Worm (Caenorhabditis elegans) whole organism, young adult: ENCODE measurements around the gene srd-4.

Experiments used
- B0336.3 ChIP-seq: fragments of 200-800 bp; sonication (Bioruptor generic); IDR thresholded peaks from 2 replicates; pipeline ENCODE4 v1.3.6; 2022; ENCODE audit warnings: missing genetic modification characterization, missing compliant biosample characterization
- F23B12.7 ChIP-seq: sonication (generic microtip); optimal IDR thresholded peaks from 2 replicates; lab custom pipeline; 2017; ENCODE audit warnings: missing genetic modification characterization, mild to moderate bottlenecking, missing compliant biosample characterization, antibody characterized with exemption, moderate library complexity; ENCODE audit not compliant: insufficient read depth
- F37B4.10 ChIP-seq: fragments of 200-800 bp; sonication (Bioruptor generic); IDR thresholded peaks from 2 replicates; pipeline ENCODE4 v1.3.6; 2022; ENCODE audit warnings: missing genetic modification characterization, missing compliant biosample characterization
- F49E8.2 ChIP-seq: sonication (generic microtip); optimal IDR thresholded peaks from 3 replicates; lab custom pipeline; 2017; ENCODE audit warnings: missing genetic modification characterization, mild to moderate bottlenecking, missing compliant biosample characterization, antibody characterized with exemption, moderate library complexity; ENCODE audit not compliant: insufficient read depth
- Y53G8AR.9 ChIP-seq: fragments of 200-800 bp; sonication (Bioruptor generic); conservative IDR thresholded peaks from 2 replicates; pipeline ENCODE4 v1.3.6; 2022; ENCODE audit warnings: missing genetic modification reagents, missing genetic modification characterization, missing compliant biosample characterization
- Y56A3A.18 ChIP-seq: fragments of 200-800 bp; sonication (Bioruptor generic); IDR thresholded peaks from 2 replicates; pipeline ENCODE4 v1.3.6; 2022; ENCODE audit warnings: missing genetic modification reagents, missing genetic modification characterization, missing compliant biosample characterization
- Y95B8A.8 ChIP-seq: fragments of 200-800 bp; sonication (Bioruptor generic); IDR thresholded peaks from 2 replicates; pipeline ENCODE4 v1.3.6; 2022; ENCODE audit warnings: missing genetic modification reagents, missing genetic modification characterization, missing compliant biosample characterization
- akir-1 ChIP-seq: fragments of 200-800 bp; sonication (Bioruptor generic); optimal IDR thresholded peaks from 2 replicates; lab custom pipeline; 2018; ENCODE audit warnings: mild to moderate bottlenecking, missing genetic modification characterization, moderate library complexity, missing compliant biosample characterization
- ama-1 ChIP-seq, 3 experiments: fragments of 150-350 bp in 1 of 3; sonication (generic microtip) in 2 of 3; optimal IDR thresholded peaks; 2 replicates each; lab custom pipeline; 2014 to 2018; ENCODE audit warnings: missing biosample characterization in 2 of 3, missing genetic modification characterization in 2 of 3, missing genetic modification reagents in 2 of 3
- atf-7 ChIP-seq: sonication (generic microtip); optimal IDR thresholded peaks from 2 replicates; lab custom pipeline; 2017; ENCODE audit warnings: mild to moderate bottlenecking, missing genetic modification characterization, missing compliant biosample characterization
- athp-1 ChIP-seq: sonication (generic microtip); optimal IDR thresholded peaks from 2 replicates; lab custom pipeline; 2017; ENCODE audit warnings: mild to moderate bottlenecking, missing genetic modification characterization, missing compliant biosample characterization
- attf-3 ChIP-seq: fragments of 200-800 bp; sonication (Bioruptor generic); conservative IDR thresholded peaks from 2 replicates; pipeline ENCODE4 v1.3.6; 2022; ENCODE audit warnings: missing genetic modification reagents, missing genetic modification characterization, missing compliant biosample characterization
- attf-6 ChIP-seq: fragments of 200-800 bp; sonication (Bioruptor generic); IDR thresholded peaks from 2 replicates; pipeline ENCODE4 v1.3.6; 2022; ENCODE audit warnings: missing genetic modification reagents, missing genetic modification characterization, missing compliant biosample characterization
- ceh-100 ChIP-seq: fragments of 200-800 bp; sonication (Bioruptor generic); IDR thresholded peaks from 2 replicates; pipeline ENCODE4 v1.3.6; 2022; ENCODE audit warnings: missing genetic modification reagents, missing genetic modification characterization, missing compliant biosample characterization
- chd-7 ChIP-seq: sonication (generic microtip); optimal IDR thresholded peaks from 2 replicates; lab custom pipeline; 2016; ENCODE audit warnings: mild to moderate bottlenecking, missing genetic modification characterization, moderate library complexity, missing compliant biosample characterization
- dpl-1 ChIP-seq: fragments of 150-350 bp; optimal IDR thresholded peaks from 2 replicates; lab custom pipeline; 2014; ENCODE audit warnings: missing biosample characterization, missing genetic modification reagents, missing genetic modification characterization
- hmg-1.2 ChIP-seq: fragments of 200-800 bp; sonication (Bioruptor generic); IDR thresholded peaks from 2 replicates; pipeline ENCODE4 v1.3.6; 2022; ENCODE audit warnings: missing genetic modification reagents, missing genetic modification characterization, missing compliant biosample characterization
- let-607 ChIP-seq, 2 experiments: fragments of 200-800 bp in 1 of 2; sonication (Bioruptor generic) in 1 of 2; sonication (generic microtip) in 1 of 2; optimal IDR thresholded peaks; 2 replicates each; lab custom pipeline; 2016 to 2018; ENCODE audit warnings: mild to moderate bottlenecking in 2 of 2, missing compliant biosample characterization in 2 of 2, missing genetic modification characterization in 2 of 2, moderate library complexity in 2 of 2, missing genotype in 1 of 2
- lin-35 ChIP-seq, 3 experiments: fragments of 150-350 bp in 2 of 3; sonication (generic microtip) in 1 of 3; optimal IDR thresholded peaks; 2 replicates each; lab custom pipeline; 2014 to 2018; ENCODE audit warnings: missing biosample characterization in 3 of 3, missing genetic modification characterization in 3 of 3, missing genetic modification reagents in 3 of 3
- lsl-1 ChIP-seq: fragments of 200-800 bp; sonication (Bioruptor generic); optimal IDR thresholded peaks from 2 replicates; lab custom pipeline; 2018; ENCODE audit warnings: mild to moderate bottlenecking, missing genetic modification characterization, moderate library complexity, missing compliant biosample characterization
- madf-6 ChIP-seq: fragments of 200-800 bp; sonication (Bioruptor generic); IDR thresholded peaks from 2 replicates; pipeline ENCODE4 v1.3.6; 2022; ENCODE audit warnings: missing genetic modification reagents, missing genetic modification characterization, missing compliant biosample characterization
- nfyb-1 ChIP-seq: fragments of 200-800 bp; sonication (Bioruptor generic); IDR thresholded peaks from 2 replicates; pipeline ENCODE4 v1.3.6; 2022; ENCODE audit warnings: missing genetic modification reagents, missing genetic modification characterization, missing compliant biosample characterization
- nhr-120 ChIP-seq: fragments of 200-800 bp; sonication (Bioruptor generic); IDR thresholded peaks from 2 replicates; pipeline ENCODE4 v1.3.6; 2022; ENCODE audit warnings: missing genetic modification characterization, missing compliant biosample characterization
- pbrm-1 ChIP-seq: fragments of 200-800 bp; sonication (Bioruptor generic); IDR thresholded peaks from 2 replicates; pipeline ENCODE4 v1.3.6; 2022; ENCODE audit warnings: missing genetic modification reagents, missing genetic modification characterization, missing compliant biosample characterization
- sea-2 ChIP-seq: fragments of 200-800 bp; sonication (Bioruptor generic); IDR thresholded peaks from 2 replicates; pipeline ENCODE4 v1.3.6; 2022; ENCODE audit warnings: missing genetic modification characterization, missing compliant biosample characterization
- tlf-1 ChIP-seq: fragments of 200-800 bp; sonication (Bioruptor generic); optimal IDR thresholded peaks from 2 replicates; lab custom pipeline; 2018; ENCODE audit warnings: mild to moderate bottlenecking, missing genetic modification characterization, missing compliant biosample characterization
- ztf-25 ChIP-seq: fragments of 200-800 bp; sonication (Bioruptor generic); IDR thresholded peaks from 2 replicates; pipeline ENCODE4 v1.3.6; 2022; ENCODE audit warnings: missing genetic modification reagents, missing genetic modification characterization, missing compliant biosample characterization
- ztf-6 ChIP-seq: fragments of 200-800 bp; sonication (Bioruptor generic); IDR thresholded peaks from 2 replicates; pipeline ENCODE4 v1.3.6; 2022; ENCODE audit warnings: missing genetic modification reagents, missing genetic modification characterization, missing compliant biosample characterization

The srd-4 gene

DNA sequence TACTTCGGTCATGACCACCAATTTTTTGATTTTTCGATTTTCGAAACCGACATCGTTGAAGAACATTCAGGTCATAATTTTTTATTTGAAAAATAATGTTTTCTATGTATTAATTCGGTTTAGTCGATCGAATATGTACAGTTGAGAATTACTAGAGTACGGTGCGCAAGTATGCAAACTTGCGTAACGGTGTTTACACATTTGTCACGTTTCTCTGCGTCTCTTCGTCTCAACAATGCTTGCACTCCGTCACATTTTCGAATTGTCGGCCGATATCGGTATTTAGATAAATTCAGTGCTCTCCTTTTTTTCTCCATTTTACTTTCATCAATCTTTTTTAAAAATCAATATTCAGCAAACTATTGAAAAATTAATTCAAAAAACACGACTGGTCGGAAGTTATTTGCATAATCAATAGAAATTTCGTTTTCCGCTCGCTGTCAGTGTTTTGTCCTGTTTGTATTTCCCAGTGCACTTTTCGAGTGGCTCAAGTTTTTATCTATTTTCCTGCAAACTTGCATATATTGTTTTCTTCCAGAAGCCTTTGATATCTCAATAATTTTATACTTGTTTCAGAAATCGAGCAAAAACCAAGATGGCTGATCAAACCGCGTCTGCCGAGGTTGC lies 6.3 kb downstream of the srd-4 start, which contains the start of gene dpy-30 (continued):
- peak; percentile 67 for TF ChIP-seq attf-3 (GFP tag; lab: Robert Waterston, UW)
- no peak for TF ChIP-seq chd-7
- peak; percentile 62 for TF ChIP-seq lsl-1 (GFP tag; lab: Kevin White, UChicago)

DNA sequence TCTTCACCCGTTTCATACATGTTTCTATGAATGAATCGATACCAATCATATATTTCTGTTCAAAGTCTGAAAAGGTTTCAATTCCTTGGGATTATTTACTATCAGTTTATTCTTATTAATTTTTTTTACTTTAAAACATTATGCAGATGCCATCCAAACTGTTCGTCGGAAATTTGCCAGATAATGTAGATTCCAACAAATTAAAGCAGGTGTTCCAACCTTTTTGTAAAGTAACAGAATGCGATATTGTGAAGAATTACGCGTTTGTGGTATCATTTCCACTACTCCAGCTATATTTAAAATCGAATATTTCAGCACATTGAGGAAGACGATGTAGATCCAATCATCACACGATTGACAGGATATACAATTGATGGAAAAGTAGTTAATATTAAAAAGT lies 7.4 kb downstream of the srd-4 start, which contains the start of gene rnp-1:
rnp-1 (plus strand) TSS at position 145 of the 400 bp plus-strand sequence.
- TF ChIP-seq atf-7 (tag; lab: Kevin White, UChicago): no peak
- 0 out of 2 replicates have a peak, but pooled peaks have one; percentile 23 for TF ChIP-seq ceh-100 (GFP tag; lab: Robert Waterston, UW)
- TF ChIP-seq F49E8.2 (tag; lab: Kevin White, UChicago): peak; percentile 16
- no peak for TF ChIP-seq ztf-25 (GFP tag; lab: Robert Waterston, UW)
- no peak for TF ChIP-seq sea-2
- peak; percentile 24 for TF ChIP-seq tlf-1 (GFP tag; lab: Kevin White, UChicago)
- TF ChIP-seq attf-6 (GFP tag; lab: Robert Waterston, UW): 0 out of 2 replicates have a peak, but pooled peaks have one; percentile 11
- peak in 1 of 3 experiments; percentile 4 for TF ChIP-seq lin-35 (GFP tag; optimal IDR thresholded peaks at IDR 0.05; lab: Kevin White, UChicago)
- TF ChIP-seq let-607 (tag; optimal IDR thresholded peaks at IDR 0.05; lab: Kevin White, UChicago): no peak
- peak; percentile 15 for TF ChIP-seq ama-1 (optimal IDR thresholded peaks at IDR 0.05; lab: Kevin White, UChicago)
- peak in 1 of 2 experiments; percentile 72 for TF ChIP-seq ama-1 (GFP tag; optimal IDR thresholded peaks at IDR 0.05; lab: Kevin White, UChicago)
- peak; percentile 58; the same call in 1 of the 2 replicates for TF ChIP-seq B0336.3 (GFP tag; lab: Robert Waterston, UW)
- TF ChIP-seq hmg-1.2 (GFP tag; lab: Robert Waterston, UW): 0 out of 2 replicates have a peak, but pooled peaks have one; percentile 8
- TF ChIP-seq Y53G8AR.9 (GFP tag; lab: Robert Waterston, UW): 0 out of 2 replicates have a peak, but pooled peaks have one; percentile 36
- TF ChIP-seq nfyb-1 (GFP tag; lab: Robert Waterston, UW): peak; percentile 17; the same call in 1 of the 2 replicates
- TF ChIP-seq pbrm-1 (GFP tag; lab: Robert Waterston, UW): 0 out of 2 replicates have a peak, but pooled peaks have one; percentile 29
- 0 out of 2 replicates have a peak, but pooled peaks have one; percentile 10 for TF ChIP-seq Y56A3A.18 (GFP tag; lab: Robert Waterston, UW)

DNA sequence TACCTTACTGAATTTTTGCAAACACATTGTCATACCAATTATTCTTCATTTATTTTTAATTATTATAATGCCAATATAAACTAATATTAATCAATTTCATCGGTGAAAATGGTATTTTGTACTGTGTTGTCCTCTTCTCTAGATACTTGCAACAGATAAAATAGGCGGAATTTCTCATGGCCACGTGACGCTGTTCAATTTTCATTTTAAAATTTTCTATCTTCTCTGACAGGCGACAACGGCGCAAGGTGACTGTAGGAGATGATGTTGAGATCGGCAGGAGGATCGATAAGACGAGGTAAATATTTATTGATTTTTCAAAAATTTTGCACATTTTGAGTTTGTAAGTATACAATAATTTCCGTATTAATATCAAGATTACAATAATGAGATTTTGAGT lies 9.5 kb downstream of the srd-4 start, which contains the start of gene ogdh-2:
ogdh-2 (plus strand) TSS at position 233 of the 400 bp plus-strand sequence.
- TF ChIP-seq Y53G8AR.9 (GFP tag; lab: Robert Waterston, UW) (0 out of 2 replicates have a peak, but pooled peaks have one; percentile 14), akir-1 (GFP tag; lab: Kevin White, UChicago) (no peak), Y95B8A.8 (GFP tag; lab: Robert Waterston, UW) (0 out of 2 replicates have a peak, but pooled peaks have one; percentile 7)

DNA sequence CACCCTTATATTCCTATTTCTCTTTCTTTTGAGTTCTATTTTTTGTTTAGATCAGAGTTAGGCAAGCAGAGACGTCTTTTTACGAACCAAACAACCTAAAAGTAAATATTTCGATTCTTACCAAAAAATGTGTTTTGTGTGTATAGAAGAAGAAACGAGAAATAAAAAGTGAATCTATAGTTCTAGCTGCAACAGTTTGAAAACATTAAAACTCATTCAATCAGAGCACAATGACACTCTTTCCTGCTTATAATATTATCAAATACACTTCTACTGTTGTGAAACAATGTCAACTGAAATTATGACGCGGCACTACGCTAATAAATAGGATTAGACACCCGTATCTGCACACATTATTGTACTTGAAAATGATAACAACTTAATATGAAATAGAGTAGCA lies 11.1 kb downstream of the srd-4 start, which contains the start of gene ZK836.3:
ZK836.3 (minus strand) TSS at position 101 of the 400 bp plus-strand sequence.
- no peak for TF ChIP-seq F23B12.7 (tag; lab: Kevin White, UChicago)
- no peak for TF ChIP-seq ama-1 (optimal IDR thresholded peaks at IDR 0.05; lab: Kevin White, UChicago)
- TF ChIP-seq ama-1 (GFP tag; optimal IDR thresholded peaks at IDR 0.05; lab: Kevin White, UChicago): no peak
- TF ChIP-seq dpl-1 (GFP tag; lab: Kevin White, UChicago): no peak
- TF ChIP-seq madf-6 (GFP tag; lab: Robert Waterston, UW): no peak
- TF ChIP-seq F37B4.10 (GFP tag; lab: Robert Waterston, UW): no peak
- no peak for TF ChIP-seq nhr-120 (GFP tag; lab: Robert Waterston, UW)

DNA sequence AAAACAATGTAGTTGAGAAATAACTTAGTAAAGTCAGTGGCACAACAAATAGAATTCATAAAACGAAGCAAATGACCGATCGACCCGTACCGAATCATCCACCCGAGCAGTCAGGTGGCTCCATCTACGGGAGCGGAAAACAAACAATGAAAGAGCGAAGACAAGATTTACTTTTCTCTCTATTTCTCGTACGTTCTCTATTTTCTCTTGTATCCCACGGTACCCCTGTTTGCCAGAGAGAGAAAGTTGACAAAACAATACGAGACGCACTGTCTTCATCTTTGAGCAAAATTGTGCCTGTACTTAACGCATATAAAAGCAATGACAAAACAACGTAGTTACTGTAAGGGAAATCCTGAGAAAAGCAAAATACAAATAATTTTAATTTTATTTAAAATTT lies 11.9 kb downstream of the srd-4 start:
- TF ChIP-seq F49E8.2 (tag; lab: Kevin White, UChicago) (no peak), ztf-6 (GFP tag; lab: Robert Waterston, UW) (no peak), athp-1 (no peak), let-607 (tag; optimal IDR thresholded peaks at IDR 0.05; lab: Kevin White, UChicago) (no peak), pbrm-1 (GFP tag; lab: Robert Waterston, UW) (no peak)
- TF ChIP-seq, all 124 proteins: peak for 0
